Fruit fly (Drosophila melanogaster) Kc167 (cell line): ENCODE data around the gene RhoGAP68F.

ENCODE experiments used
- Myc ChIP-seq: fragments of >200 bp; optimal IDR thresholded peaks from 2 replicates; lab custom pipeline; 2017; ENCODE audit warnings: missing external identifiers
- Sin3A ChIP-seq: fragments of >200 bp; optimal IDR thresholded peaks from 2 replicates; lab custom pipeline; 2018; ENCODE audit warnings: missing external identifiers
- h ChIP-seq: fragments of >200 bp; optimal IDR thresholded peaks from 3 replicates; lab custom pipeline; 2018; ENCODE audit warnings: missing external identifiers
- insv ChIP-seq: fragments of >200 bp; optimal IDR thresholded peaks from 3 replicates; lab custom pipeline; 2018; ENCODE audit warnings: missing external identifiers
- psq ChIP-seq: fragments of >200 bp; optimal IDR thresholded peaks from 2 replicates; lab custom pipeline; 2017; ENCODE audit warnings: missing external identifiers
- ttk ChIP-seq: sonication (Bioruptor generic); optimal IDR thresholded peaks from 2 replicates; lab custom pipeline; 2017; ENCODE audit warnings: missing external identifiers

dm6 chr3L:12114188-12114587, 24.5 kb upstream of the RhoGAP68F start:
- no peak for TF ChIP-seq h (lab: Kevin White, UChicago)
- no peak for TF ChIP-seq Myc
- TF ChIP-seq psq (lab: Kevin White, UChicago): no peak
- no peak for TF ChIP-seq ttk (lab: Kevin White, UChicago)
- TF ChIP-seq Sin3A (lab: Kevin White, UChicago): no peak
- no peak for TF ChIP-seq insv
